Worm (Caenorhabditis elegans): ENCODE data around the gene srxa-11.

DNA sequence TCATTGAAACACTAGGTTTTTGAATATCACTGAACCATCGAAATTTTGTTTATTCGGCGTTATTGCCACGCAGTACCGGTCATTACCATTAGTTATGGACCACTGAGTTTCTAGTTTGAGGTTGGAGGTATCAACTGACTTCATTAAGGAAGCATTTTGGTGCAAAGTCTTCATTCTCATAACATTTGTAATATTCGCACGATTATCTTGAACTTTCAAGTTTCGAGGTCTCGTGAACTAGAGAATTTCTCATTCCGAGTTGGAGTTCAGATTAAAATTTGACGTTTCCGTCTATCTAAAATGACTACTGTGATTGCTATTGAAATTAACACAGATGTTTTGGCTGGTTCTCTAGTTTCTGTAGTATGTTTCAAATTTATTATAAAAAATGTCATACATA is 3.2 kb upstream of the srxa-11 start, which contains the start of gene srx-42:
- TF ChIP-seq F57A8.1 (GFP tag; optimal IDR thresholded peaks at IDR 0.05), result no peak
- no peak for TF ChIP-seq C17E4.6 (GFP tag; IDR thresholded peaks at IDR 0.05)
- TF ChIP-seq madf-3 (GFP tag; IDR thresholded peaks at IDR 0.05), result no peak
- TF ChIP-seq nhr-80 (tag; optimal IDR thresholded peaks at IDR 0.05), result no peak
- no peak for TF ChIP-seq tbp1 (GFP tag; optimal IDR thresholded peaks at IDR 0.05)
